Worm (Caenorhabditis elegans) whole organism, L4 larva: ENCODE data around the gene K07F5.14.

Experiments
- F10B5.3 ChIP-seq: sonication (generic microtip); optimal IDR thresholded peaks from 2 replicates; lab custom pipeline; 2016; ENCODE audit warnings: mild to moderate bottlenecking, missing genetic modification characterization, missing compliant biosample characterization
- F37D6.2 ChIP-seq: sonication (generic microtip); optimal IDR thresholded peaks from 2 replicates; lab custom pipeline; 2016; ENCODE audit warnings: mild to moderate bottlenecking, missing genetic modification characterization, missing compliant biosample characterization
- R02D3.7 ChIP-seq: fragments of 150-350 bp; sonication (generic microtip); optimal IDR thresholded peaks from 3 replicates; lab custom pipeline; 2014; ENCODE audit warnings: missing biosample characterization, missing genetic modification characterization
- T20F7.1 ChIP-seq: fragments of 200-800 bp; sonication (Bioruptor generic); optimal IDR thresholded peaks from 2 replicates; lab custom pipeline; 2018; ENCODE audit warnings: mild to moderate bottlenecking, missing genetic modification characterization, missing compliant biosample characterization
- Y105C5A.15 ChIP-seq: fragments of 200-800 bp; sonication (Bioruptor generic); IDR thresholded peaks from 2 replicates; pipeline ENCODE4 v1.3.6; 2022; ENCODE audit warnings: missing genetic modification characterization, missing compliant biosample characterization
- Y48G9A.11 ChIP-seq: fragments of 200-800 bp; sonication (Bioruptor generic); IDR thresholded peaks from 2 replicates; pipeline ENCODE4 v1.3.6; 2022; ENCODE audit warnings: missing genetic modification reagents, missing genetic modification characterization, missing compliant biosample characterization
- ZK546.5 ChIP-seq, 2 experiments: sonication (generic microtip); optimal IDR thresholded peaks; 2 replicates each; lab custom pipeline; 2017; ENCODE audit warnings: missing biosample characterization in 2 of 2, missing genetic modification characterization in 2 of 2
- attf-4 ChIP-seq: sonication (generic microtip); optimal IDR thresholded peaks from 3 replicates; lab custom pipeline; 2017; ENCODE audit warnings: missing biosample characterization, missing genetic modification characterization
- ceh-44 ChIP-seq: fragments of 200-800 bp; sonication (Bioruptor generic); IDR thresholded peaks from 2 replicates; pipeline ENCODE4 v1.3.6; 2022; ENCODE audit warnings: missing genetic modification reagents, missing genetic modification characterization, missing compliant biosample characterization
- ceh-62 ChIP-seq: sonication (generic microtip); optimal IDR thresholded peaks from 2 replicates; lab custom pipeline; 2017; ENCODE audit warnings: missing biosample characterization, missing genetic modification characterization
- ceh-82 ChIP-seq: sonication (generic microtip); optimal IDR thresholded peaks from 2 replicates; lab custom pipeline; 2017; ENCODE audit warnings: missing biosample characterization, missing genetic modification characterization
- cey-2 ChIP-seq: sonication (generic microtip); optimal IDR thresholded peaks from 3 replicates; lab custom pipeline; 2017; ENCODE audit warnings: missing genetic modification characterization, mild to moderate bottlenecking, missing compliant biosample characterization, antibody characterized with exemption, borderline replicate concordance; ENCODE audit not compliant: insufficient read depth
- ctbp-1 ChIP-seq: fragments of 200-800 bp; sonication (Bioruptor generic); IDR thresholded peaks from 2 replicates; pipeline ENCODE4 v1.3.6; 2022; ENCODE audit warnings: missing genetic modification reagents, missing genetic modification characterization, missing compliant biosample characterization
- daf-16 ChIP-seq, 3 experiments: sonication (generic microtip); optimal IDR thresholded peaks; 2 replicates each; lab custom pipeline; 2016 to 2017; ENCODE audit warnings: missing genetic modification characterization in 3 of 3, missing genetic modification reagents in 3 of 3, mild to moderate bottlenecking in 2 of 3, missing compliant biosample characterization in 2 of 3, missing biosample characterization in 1 of 3, moderate library complexity in 1 of 3
- daf-8 ChIP-seq: fragments of 200-800 bp; sonication (Bioruptor generic); IDR thresholded peaks from 2 replicates; pipeline ENCODE4 v1.3.6; 2022; ENCODE audit warnings: missing genetic modification characterization, missing compliant biosample characterization
- dmd-6 ChIP-seq: fragments of 200-800 bp; sonication (Bioruptor generic); IDR thresholded peaks from 2 replicates; pipeline ENCODE4 v1.3.6; 2022; ENCODE audit warnings: missing genetic modification reagents, missing genetic modification characterization, missing compliant biosample characterization
- dmd-8 ChIP-seq: fragments of 200-800 bp; sonication (Bioruptor generic); IDR thresholded peaks from 2 replicates; pipeline ENCODE4 v1.3.6; 2022; ENCODE audit warnings: missing genetic modification characterization, missing compliant biosample characterization
- duxl-1 ChIP-seq: sonication (generic microtip); optimal IDR thresholded peaks from 2 replicates; lab custom pipeline; 2016; ENCODE audit warnings: mild to moderate bottlenecking, missing genetic modification characterization, moderate library complexity, missing compliant biosample characterization; ENCODE audit not compliant: poor library complexity
- egl-43 ChIP-seq: fragments of 200-800 bp; sonication (Bioruptor generic); IDR thresholded peaks from 2 replicates; pipeline ENCODE4 v1.3.6; 2022; ENCODE audit warnings: missing genetic modification reagents, missing genetic modification characterization, missing compliant biosample characterization
- fkh-10 ChIP-seq: fragments of 150-350 bp; optimal IDR thresholded peaks from 2 replicates; lab custom pipeline; 2014; ENCODE audit warnings: missing biosample characterization, missing genetic modification reagents, missing genetic modification characterization
- gei-8 ChIP-seq: fragments of 200-800 bp; sonication (Bioruptor generic); optimal IDR thresholded peaks from 2 replicates; lab custom pipeline; 2018; ENCODE audit warnings: mild to moderate bottlenecking, missing genetic modification characterization, missing compliant biosample characterization
- hmg-1.1 ChIP-seq: fragments of 200-800 bp; sonication (Bioruptor generic); IDR thresholded peaks from 2 replicates; pipeline ENCODE4 v1.3.6; 2022; ENCODE audit warnings: missing genetic modification reagents, missing genetic modification characterization, missing compliant biosample characterization
- lin-1 ChIP-seq: fragments of 200-800 bp; sonication (Bioruptor generic); IDR thresholded peaks from 2 replicates; pipeline ENCODE4 v1.3.6; 2022; ENCODE audit warnings: missing genetic modification reagents, missing genetic modification characterization, missing compliant biosample characterization
- lin-29 ChIP-seq: fragments of 200-800 bp; sonication (Bioruptor generic); IDR thresholded peaks from 2 replicates; pipeline ENCODE4 v1.3.6; 2022; ENCODE audit warnings: missing genetic modification reagents, missing genetic modification characterization, missing compliant biosample characterization
- lin-38 ChIP-seq: fragments of 200-800 bp; sonication (Bioruptor generic); IDR thresholded peaks from 2 replicates; pipeline ENCODE4 v1.3.6; 2022; ENCODE audit warnings: missing genetic modification reagents, missing genetic modification characterization, missing compliant biosample characterization
- lsy-2 ChIP-seq, 2 experiments: fragments of 150-350 bp in 1 of 2; sonication (generic microtip) in 1 of 2; optimal IDR thresholded peaks; 2 replicates each; lab custom pipeline; 2014 to 2017; ENCODE audit warnings: missing biosample characterization in 2 of 2, missing genetic modification characterization in 2 of 2
- madf-9 ChIP-seq: fragments of 200-800 bp; sonication (Bioruptor generic); conservative IDR thresholded peaks from 2 replicates; pipeline ENCODE4 v1.3.6; 2022; ENCODE audit warnings: missing genetic modification reagents, missing genetic modification characterization, missing compliant biosample characterization
- mdl-1 ChIP-seq, 2 experiments: fragments of 150-350 bp in 1 of 2; sonication (generic microtip) in 1 of 2; optimal IDR thresholded peaks; 2 replicates each; lab custom pipeline; 2014 to 2017; ENCODE audit warnings: missing biosample characterization in 2 of 2, missing genetic modification characterization in 2 of 2
- mep-1 ChIP-seq: fragments of 150-350 bp; sonication (generic microtip); optimal IDR thresholded peaks from 3 replicates; lab custom pipeline; 2014; ENCODE audit warnings: missing biosample characterization, missing genetic modification characterization
- mxl-2 ChIP-seq: fragments of 200-800 bp; sonication (Bioruptor generic); conservative IDR thresholded peaks from 2 replicates; pipeline ENCODE4 v1.3.6; 2022; ENCODE audit warnings: missing genetic modification reagents, missing genetic modification characterization, missing compliant biosample characterization
- nhr-111 ChIP-seq: fragments of 200-800 bp; sonication (Bioruptor generic); optimal IDR thresholded peaks from 2 replicates; lab custom pipeline; 2018; ENCODE audit warnings: mild to moderate bottlenecking, missing genetic modification characterization, missing compliant biosample characterization
- nhr-25 ChIP-seq: sonication (generic microtip); optimal IDR thresholded peaks from 2 replicates; lab custom pipeline; 2017; ENCODE audit warnings: missing genetic modification characterization, mild to moderate bottlenecking, missing compliant biosample characterization, antibody characterized with exemption, moderate library complexity, borderline replicate concordance; ENCODE audit not compliant: insufficient read depth
- nhr-28 ChIP-seq: fragments of 150-350 bp; optimal IDR thresholded peaks from 2 replicates; lab custom pipeline; 2014; ENCODE audit warnings: missing biosample characterization, missing genetic modification characterization
- nhr-41 ChIP-seq: fragments of 200-800 bp; sonication (Bioruptor generic); IDR thresholded peaks from 2 replicates; pipeline ENCODE4 v1.3.6; 2022; ENCODE audit warnings: missing genetic modification reagents, missing genetic modification characterization, missing compliant biosample characterization
- nhr-42 ChIP-seq: fragments of 200-800 bp; sonication (Bioruptor generic); IDR thresholded peaks from 2 replicates; pipeline ENCODE4 v1.3.6; 2022; ENCODE audit warnings: missing genetic modification characterization, missing compliant biosample characterization
- nhr-48 ChIP-seq: sonication (generic microtip); optimal IDR thresholded peaks from 2 replicates; lab custom pipeline; 2016; ENCODE audit warnings: mild to moderate bottlenecking, missing genetic modification characterization, missing compliant biosample characterization
- php-3 ChIP-seq: fragments of 200-800 bp; sonication (Bioruptor generic); IDR thresholded peaks from 2 replicates; pipeline ENCODE4 v1.3.6; 2022; ENCODE audit warnings: missing genetic modification reagents, missing genetic modification characterization, missing compliant biosample characterization
- rbr-2 ChIP-seq: sonication (generic microtip); optimal IDR thresholded peaks from 2 replicates; lab custom pipeline; 2016; ENCODE audit warnings: missing genotype, missing genetic modification characterization, missing compliant biosample characterization
- set-16 ChIP-seq: fragments of 200-800 bp; sonication (Bioruptor generic); IDR thresholded peaks from 2 replicates; pipeline ENCODE4 v1.3.6; 2022; ENCODE audit warnings: missing genetic modification reagents, missing genetic modification characterization, missing compliant biosample characterization
- snpc-1.2 ChIP-seq: fragments of 200-800 bp; sonication (Bioruptor generic); IDR thresholded peaks from 2 replicates; pipeline ENCODE4 v1.3.6; 2022; ENCODE audit warnings: missing genetic modification reagents, missing genetic modification characterization, missing compliant biosample characterization
- spr-3 ChIP-seq: fragments of 200-800 bp; sonication (Bioruptor generic); optimal IDR thresholded peaks from 2 replicates; lab custom pipeline; 2018; ENCODE audit warnings: mild to moderate bottlenecking, missing genetic modification characterization, missing compliant biosample characterization
- tag-97 ChIP-seq: fragments of 200-800 bp; sonication (Bioruptor generic); IDR thresholded peaks from 2 replicates; pipeline ENCODE4 v1.3.6; 2022; ENCODE audit warnings: missing genetic modification characterization, missing compliant biosample characterization
- tra-1 ChIP-seq: fragments of 200-800 bp; sonication (Bioruptor generic); IDR thresholded peaks from 2 replicates; pipeline ENCODE4 v1.3.6; 2022; ENCODE audit warnings: missing genetic modification reagents, missing genetic modification characterization, missing compliant biosample characterization
- unc-130 ChIP-seq: sonication (generic microtip); optimal IDR thresholded peaks from 2 replicates; lab custom pipeline; 2016; ENCODE audit warnings: missing genetic modification reagents, missing genetic modification characterization, missing compliant biosample characterization
- unc-62 ChIP-seq, 3 experiments: fragments of 150-350 bp in 1 of 3; sonication (generic microtip); optimal IDR thresholded peaks in 2 of 3; peaks in 1 of 3; 1 replicate in 1 of 3; 2 replicates in 2 of 3; lab custom pipeline; 2014 to 2017; ENCODE audit warnings: missing biosample characterization in 3 of 3, missing genetic modification characterization in 3 of 3, missing genetic modification reagents in 3 of 3, missing genotype in 1 of 3
- zfp-2 ChIP-seq: sonication (generic microtip); optimal IDR thresholded peaks from 2 replicates; lab custom pipeline; 2016; ENCODE audit warnings: mild to moderate bottlenecking, missing genetic modification characterization, missing compliant biosample characterization
- zfp-3 ChIP-seq: fragments of 200-800 bp; sonication (Bioruptor generic); conservative IDR thresholded peaks from 2 replicates; pipeline ENCODE4 v1.3.6; 2022; ENCODE audit warnings: missing genetic modification reagents, missing genetic modification characterization, missing compliant biosample characterization
- ztf-11 ChIP-seq: fragments of 150-350 bp; optimal IDR thresholded peaks from 2 replicates; lab custom pipeline; 2014; ENCODE audit warnings: missing biosample characterization, missing genetic modification characterization

K07F5.14 gene

ce11 chrIV:9866865-9867264, 4.8 kb downstream of the K07F5.14 start:
- TF ChIP-seq nhr-28 (peak; percentile 86), tag-97 (GFP tag; lab: Robert Waterston, UW) (no peak), daf-16 (GFP tag; optimal IDR thresholded peaks at IDR 0.05; lab: Kevin White, UChicago) (no peak), daf-16 (tag; optimal IDR thresholded peaks at IDR 0.05; lab: Kevin White, UChicago) (no peak)

- TF ChIP-seq daf-8 (no peak), Y48G9A.11 (GFP tag; lab: Robert Waterston, UW) (no peak), dmd-6 (GFP tag; lab: Robert Waterston, UW) (peak; percentile 79), snpc-1.2 (GFP tag; lab: Robert Waterston, UW) (no peak), duxl-1 (tag; lab: Kevin White, UChicago) (peak; percentile 9), nhr-25 (peak; percentile 49), nhr-28 (peak; percentile 92), nhr-111 (GFP tag; lab: Kevin White, UChicago) (no peak), set-16 (GFP tag; lab: Robert Waterston, UW) (no peak), F37D6.2 (no peak), ceh-62 (no peak), mdl-1 (tag; optimal IDR thresholded peaks at IDR 0.05; lab: Kevin White, UChicago) (peak in 1 of 2 experiments; percentile 72), Y105C5A.15 (GFP tag; lab: Robert Waterston, UW) (no peak), attf-4 (tag; lab: Kevin White, UChicago) (no peak), ceh-82 (tag; lab: Kevin White, UChicago) (no peak), unc-130 (GFP tag; lab: Kevin White, UChicago) (no peak), dmd-8 (no peak), egl-43 (GFP tag; lab: Robert Waterston, UW) (no peak), rbr-2 (tag; lab: Kevin White, UChicago) (no peak), cey-2 (peak; percentile 94), zfp-3 (GFP tag; lab: Robert Waterston, UW) (no peak), ZK546.5 (tag; optimal IDR thresholded peaks at IDR 0.05; lab: Kevin White, UChicago) (no peak), hmg-1.1 (GFP tag; lab: Robert Waterston, UW) (no peak), unc-62 (GFP tag; optimal IDR thresholded peaks at IDR 0.05 in 1 of 2; lab: Kevin White, UChicago) (peak in 1 of 2 experiments; percentile 98), unc-62 (tag; optimal IDR thresholded peaks at IDR 0.05; lab: Kevin White, UChicago) (no peak), php-3 (GFP tag; lab: Robert Waterston, UW) (no peak), gei-8 (peak; percentile 75), nhr-48 (tag; lab: Kevin White, UChicago) (peak; percentile 98), ztf-11 (tag; lab: Kevin White, UChicago) (no peak), nhr-41 (GFP tag; lab: Robert Waterston, UW) (no peak), zfp-2 (no peak), lin-38 (GFP tag; lab: Robert Waterston, UW) (no peak), R02D3.7 (tag; lab: Kevin White, UChicago) (no peak), nhr-42 (no peak), madf-9 (GFP tag; lab: Robert Waterston, UW) (no peak), lin-29 (no peak), ceh-44 (GFP tag; lab: Robert Waterston, UW) (no peak), ctbp-1 (GFP tag; lab: Robert Waterston, UW) (no peak), lin-1 (GFP tag; lab: Robert Waterston, UW) (no peak), lsy-2 (tag; optimal IDR thresholded peaks at IDR 0.05; lab: Kevin White, UChicago) (peak; percentile 5 to 79), T20F7.1 (peak; percentile 29), fkh-10 (GFP tag; lab: Kevin White, UChicago) (no peak), spr-3 (GFP tag; lab: Kevin White, UChicago) (no peak), mep-1 (tag; lab: Kevin White, UChicago) (peak; percentile 59), tra-1 (peak; percentile 24; the same call in 1 of the 2 replicates), mxl-2 (GFP tag; lab: Robert Waterston, UW) (no peak), F10B5.3 (no peak)
Observed at ce11 chrIV:9867915-9868314, 5.9 kb downstream of the K07F5.14 start.
